Fruit fly (Drosophila melanogaster) whole organism, embryonic: ENCODE measurements around the gene Arp6.

Experiments
- Abd-B ChIP-seq: fragments of 200-800 bp; sonication (Bioruptor generic); optimal IDR thresholded peaks from 2 replicates; lab custom pipeline; 2018; ENCODE audit warnings: missing biosample characterization, mild to moderate bottlenecking, missing genetic modification characterization, moderate library complexity
- Awh ChIP-seq: fragments of 200-800 bp; sonication (Bioruptor generic); IDR thresholded peaks from 2 replicates; pipeline ENCODE4, ENCODE4 v1.3.6; 2022; ENCODE audit warnings: missing biosample characterization, missing genetic modification characterization
- Bgb ChIP-seq: fragments of 200-800 bp; sonication (Bioruptor generic); IDR thresholded peaks from 2 replicates; pipeline ENCODE4 v1.3.6; 2022; ENCODE audit warnings: missing biosample characterization, missing genetic modification characterization; ENCODE audit not compliant: partially characterized antibody
- Bteb2 ChIP-seq: fragments of 200-800 bp; sonication (Bioruptor generic); optimal IDR thresholded peaks from 2 replicates; lab custom pipeline; 2016; ENCODE audit warnings: missing biosample characterization, missing genetic modification characterization
- CG10321 ChIP-seq: fragments of 200-800 bp; sonication (Bioruptor generic); IDR thresholded peaks from 2 replicates; pipeline ENCODE4 v1.3.6; 2022; ENCODE audit warnings: missing biosample characterization, missing genetic modification characterization
- CG10959 ChIP-seq: fragments of 200-800 bp; sonication (Bioruptor generic); IDR thresholded peaks from 2 replicates; pipeline ENCODE4 v1.3.6; 2022; ENCODE audit warnings: missing biosample characterization, missing genetic modification characterization
- CG11696 ChIP-seq: fragments of 200-800 bp; sonication (Bioruptor generic); IDR thresholded peaks from 2 replicates; pipeline ENCODE4 v1.3.6; 2022; ENCODE audit warnings: missing biosample characterization, missing genetic modification characterization
- CG1233 ChIP-seq: fragments of 200-800 bp; sonication (Bioruptor generic); optimal IDR thresholded peaks from 4 replicates; lab custom pipeline; 2018; ENCODE audit warnings: missing biosample characterization, mild to moderate bottlenecking, missing genetic modification characterization
- CG12391 ChIP-seq: fragments of 200-800 bp; sonication (Bioruptor generic); optimal IDR thresholded peaks from 3 replicates; lab custom pipeline; 2018; ENCODE audit warnings: missing biosample characterization, mild to moderate bottlenecking, missing genetic modification characterization, moderate library complexity
- CG14710 ChIP-seq: fragments of 200-800 bp; sonication (Bioruptor generic); optimal IDR thresholded peaks from 3 replicates; lab custom pipeline; 2019; ENCODE audit warnings: missing biosample characterization, mild to moderate bottlenecking, missing genetic modification characterization, moderate library complexity
- CG15073 ChIP-seq: fragments of 200-800 bp; sonication (Bioruptor generic); optimal IDR thresholded peaks from 2 replicates; lab custom pipeline; 2016; ENCODE audit warnings: missing biosample characterization, missing genetic modification characterization
- CG16813 ChIP-seq: fragments of 200-800 bp; sonication (Bioruptor generic); IDR thresholded peaks from 3 replicates; pipeline ENCODE4 v1.3.6; 2022; ENCODE audit warnings: missing biosample characterization, missing genetic modification characterization; ENCODE audit not compliant: partially characterized antibody
- CG17186 ChIP-seq: fragments of 200-800 bp; sonication (Bioruptor generic); optimal IDR thresholded peaks from 3 replicates; lab custom pipeline; 2017; ENCODE audit warnings: missing biosample characterization, missing genetic modification reagents, missing genetic modification characterization
- CG2129 ChIP-seq: fragments of 200-800 bp; sonication (Bioruptor generic); IDR thresholded peaks from 2 replicates; pipeline ENCODE4 v1.3.6; 2022; ENCODE audit warnings: missing biosample characterization, missing genetic modification characterization; ENCODE audit not compliant: partially characterized antibody
- CG2712 ChIP-seq: fragments of 200-800 bp; optimal IDR thresholded peaks from 3 replicates; lab custom pipeline; 2019; ENCODE audit warnings: missing biosample characterization, mild to moderate bottlenecking, missing genetic modification characterization, moderate library complexity
- CG33213 ChIP-seq: fragments of 200-800 bp; sonication (Bioruptor generic); optimal IDR thresholded peaks from 3 replicates; lab custom pipeline; 2016; ENCODE audit warnings: missing biosample characterization, missing genetic modification characterization
- CG4360 ChIP-seq: fragments of 200-800 bp; sonication (Bioruptor generic); IDR thresholded peaks from 2 replicates; pipeline ENCODE4 v1.3.6; 2022; ENCODE audit warnings: missing biosample characterization, missing genetic modification characterization
- CG43689 ChIP-seq: fragments of 200-800 bp; sonication (Bioruptor generic); IDR thresholded peaks from 2 replicates; pipeline ENCODE4 v1.3.6; 2022; ENCODE audit warnings: missing biosample characterization, missing genetic modification characterization
- CG5953 ChIP-seq: fragments of 200-800 bp; sonication (Bioruptor generic); IDR thresholded peaks from 2 replicates; pipeline ENCODE4 v1.3.6; 2022; ENCODE audit warnings: missing biosample characterization, missing genetic modification characterization
- CG6791 ChIP-seq: fragments of 200-800 bp; sonication (Bioruptor generic); IDR thresholded peaks from 3 replicates; pipeline ENCODE4 v1.3.6; 2022; ENCODE audit warnings: missing biosample characterization, missing genetic modification characterization; ENCODE audit not compliant: partially characterized antibody
- CG9609 ChIP-seq: fragments of 200-800 bp; sonication (Bioruptor generic); optimal IDR thresholded peaks from 3 replicates; lab custom pipeline; 2016; ENCODE audit warnings: missing biosample characterization, missing genetic modification characterization
- Dip2 ChIP-seq: fragments of 200-800 bp; sonication (Bioruptor generic); IDR thresholded peaks from 2 replicates; pipeline ENCODE4 v1.3.6; 2022; ENCODE audit warnings: missing biosample characterization, missing genetic modification characterization
- Doc3 ChIP-seq: fragments of 200-800 bp; sonication (Bioruptor generic); IDR thresholded peaks from 3 replicates; pipeline ENCODE4 v1.3.6; 2022; ENCODE audit warnings: missing biosample characterization, missing genetic modification characterization; ENCODE audit not compliant: partially characterized antibody
- E2f2 ChIP-seq: fragments of 200-800 bp; sonication (Bioruptor generic); IDR thresholded peaks from 2 replicates; pipeline ENCODE4 v1.3.6; 2022; ENCODE audit warnings: missing biosample characterization, missing genetic modification characterization
- HLH4C ChIP-seq: fragments of 200-800 bp; sonication (Bioruptor generic); IDR thresholded peaks from 3 replicates; pipeline ENCODE4 v1.3.6; 2022; ENCODE audit warnings: missing biosample characterization, missing genetic modification characterization; ENCODE audit not compliant: partially characterized antibody
- Hmx ChIP-seq: fragments of 200-800 bp; sonication (Bioruptor generic); optimal IDR thresholded peaks from 2 replicates; lab custom pipeline; 2016; ENCODE audit warnings: missing biosample characterization, missing genetic modification characterization
- Med ChIP-seq: fragments of 200-800 bp; sonication (Bioruptor generic); peaks from one replicate; lab custom pipeline; 2016; ENCODE audit warnings: missing biosample characterization, missing genetic modification characterization, mild to moderate bottlenecking, inconsistent platforms, moderate library complexity
- Nf-YA ChIP-seq: fragments of 200-800 bp; sonication (Bioruptor generic); IDR thresholded peaks from 2 replicates; pipeline ENCODE4 v1.3.6; 2022; ENCODE audit warnings: missing biosample characterization, missing genetic modification characterization
- NfI ChIP-seq: fragments of 200-800 bp; sonication (Bioruptor generic); optimal IDR thresholded peaks from 3 replicates; lab custom pipeline; 2018; ENCODE audit warnings: missing biosample characterization, mild to moderate bottlenecking, missing genetic modification characterization, moderate library complexity
- Sry-β ChIP-seq: fragments of 200-800 bp; sonication (Bioruptor generic); optimal IDR thresholded peaks from 2 replicates; lab custom pipeline; 2018; ENCODE audit warnings: missing biosample characterization, mild to moderate bottlenecking, missing genetic modification characterization, moderate library complexity
- ato ChIP-seq: fragments of 200-800 bp; sonication (Bioruptor generic); IDR thresholded peaks from 2 replicates; pipeline ENCODE4 v1.3.6; 2022; ENCODE audit warnings: missing biosample characterization, missing genetic modification characterization; ENCODE audit not compliant: partially characterized antibody
- bigmax ChIP-seq: fragments of 200-800 bp; sonication (Bioruptor generic); optimal IDR thresholded peaks from 2 replicates; lab custom pipeline; 2018; ENCODE audit warnings: missing biosample characterization, mild to moderate bottlenecking, missing genetic modification characterization
- btn ChIP-seq: fragments of 200-800 bp; sonication (Bioruptor generic); optimal IDR thresholded peaks from 2 replicates; lab custom pipeline; 2016; ENCODE audit warnings: missing biosample characterization, missing genetic modification characterization
- cad ChIP-seq: fragments of >200 bp; optimal IDR thresholded peaks from 2 replicates; lab custom pipeline; 2017; ENCODE audit warnings: missing biosample characterization, missing genetic modification characterization
- crp ChIP-seq, 2 experiments: fragments of 200-800 bp; sonication (Bioruptor generic); optimal IDR thresholded peaks; 2 replicates in 1 of 2; 3 replicates in 1 of 2; lab custom pipeline; 2017; ENCODE audit warnings: missing biosample characterization in 2 of 2, missing genetic modification characterization in 2 of 2, mild to moderate bottlenecking in 1 of 2, moderate library complexity in 1 of 2
- dmrt99B ChIP-seq: fragments of 200-800 bp; sonication (Bioruptor generic); optimal IDR thresholded peaks from 2 replicates; lab custom pipeline; 2018; ENCODE audit warnings: missing biosample characterization, mild to moderate bottlenecking, missing genetic modification characterization, moderate library complexity
- exex ChIP-seq: fragments of 200-800 bp; sonication (Bioruptor generic); optimal IDR thresholded peaks from 4 replicates; lab custom pipeline; 2018; ENCODE audit warnings: missing biosample characterization, mild to moderate bottlenecking, missing genetic modification characterization, moderate library complexity
- jumu ChIP-seq: fragments of 200-800 bp; sonication (Bioruptor generic); optimal IDR thresholded peaks from 3 replicates; lab custom pipeline; 2016; ENCODE audit warnings: missing biosample characterization, missing genetic modification characterization
- lilli ChIP-seq: fragments of 200-800 bp; sonication (Bioruptor generic); optimal IDR thresholded peaks from 3 replicates; lab custom pipeline; 2016; ENCODE audit warnings: missing biosample characterization, missing genetic modification characterization
- phol ChIP-seq: fragments of 200-800 bp; sonication (Bioruptor generic); optimal IDR thresholded peaks from 3 replicates; lab custom pipeline; 2018; ENCODE audit warnings: missing biosample characterization, mild to moderate bottlenecking, missing genetic modification characterization, moderate library complexity
- pnt ChIP-seq: fragments of 200-800 bp; sonication (Bioruptor generic); optimal IDR thresholded peaks from 3 replicates; lab custom pipeline; 2016; ENCODE audit warnings: missing biosample characterization, missing genetic modification characterization
- row ChIP-seq: fragments of 200-800 bp; sonication (Bioruptor generic); IDR thresholded peaks from 3 replicates; pipeline ENCODE4 v1.3.6; 2022; ENCODE audit warnings: missing biosample characterization, missing genetic modification characterization
- sens-2 ChIP-seq: fragments of 200-800 bp; sonication (Bioruptor generic); IDR thresholded peaks from 2 replicates; pipeline ENCODE4 v1.3.6; 2022; ENCODE audit warnings: missing biosample characterization, missing genetic modification characterization
- sima ChIP-seq: fragments of 200-800 bp; sonication (Bioruptor generic); optimal IDR thresholded peaks from 2 replicates; lab custom pipeline; 2016; ENCODE audit warnings: missing biosample characterization, missing genetic modification characterization
- slbo ChIP-seq: fragments of 200-800 bp; sonication (Bioruptor generic); IDR thresholded peaks from 2 replicates; pipeline ENCODE4 v1.3.6; 2022; ENCODE audit warnings: missing biosample characterization, missing genetic modification characterization
- sna ChIP-seq: fragments of 200-800 bp; sonication (Bioruptor generic); IDR thresholded peaks from 2 replicates; pipeline ENCODE4 v1.3.6; 2022; ENCODE audit warnings: missing biosample characterization, missing genetic modification characterization; ENCODE audit not compliant: partially characterized antibody
- stwl ChIP-seq: fragments of 200-800 bp; sonication (Bioruptor generic); optimal IDR thresholded peaks from 3 replicates; lab custom pipeline; 2018; ENCODE audit warnings: missing biosample characterization, mild to moderate bottlenecking, missing genetic modification characterization, moderate library complexity
- tap ChIP-seq: fragments of 200-800 bp; optimal IDR thresholded peaks from 3 replicates; lab custom pipeline; 2019; ENCODE audit warnings: missing biosample characterization, mild to moderate bottlenecking, missing genetic modification characterization, moderate library complexity
- tll ChIP-seq, 2 experiments: fragments of 200-800 bp in 1 of 2; fragments of >200 bp in 1 of 2; sonication (Bioruptor generic) in 1 of 2; optimal IDR thresholded peaks; 2 replicates each; lab custom pipeline; 2017 to 2019; ENCODE audit warnings: missing biosample characterization in 2 of 2, missing genetic modification characterization in 2 of 2, mild to moderate bottlenecking in 1 of 2, moderate library complexity in 1 of 2
- tna ChIP-seq: fragments of 200-800 bp; sonication (Bioruptor generic); IDR thresholded peaks from 2 replicates; pipeline ENCODE4 v1.3.6; 2022; ENCODE audit warnings: missing biosample characterization, missing genetic modification characterization; ENCODE audit not compliant: partially characterized antibody

Gene Arp6

DNA sequence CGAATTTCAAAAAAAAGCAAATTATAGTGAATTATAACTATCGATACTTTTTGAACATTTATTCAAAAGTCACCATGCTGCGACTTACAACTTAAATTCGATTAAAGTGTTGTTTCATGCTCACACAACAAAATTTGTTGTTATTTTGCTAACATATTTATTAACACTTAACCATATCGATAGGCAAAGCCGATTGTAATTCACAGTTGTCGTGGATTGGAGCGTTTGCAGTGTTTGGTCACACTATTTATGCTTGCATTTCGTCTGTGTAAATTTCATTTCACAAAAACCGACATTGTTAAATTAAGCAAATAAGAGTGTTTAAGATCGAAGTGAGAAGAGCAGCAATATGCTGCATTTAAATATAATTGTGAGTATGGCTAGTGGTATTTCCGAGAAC lies 24.5 kb downstream of the Arp6 start, which contains the start of gene HUWE1 (continued):
- peak; percentile 79 for TF ChIP-seq Bgb (GFP tag; lab: Robert Waterston, UW)
- TF ChIP-seq Med (GFP tag; lab: Kevin White, UChicago), result peak; percentile 87
- no peak for TF ChIP-seq CG15073
- TF ChIP-seq dmrt99B (tag; lab: Kevin White, UChicago), result no peak
- TF ChIP-seq CG33213, result peak; percentile 48
- no peak for TF ChIP-seq Bteb2 (GFP tag; lab: Kevin White, UChicago)
- TF ChIP-seq sima (GFP tag; lab: Kevin White, UChicago), result no peak
- no peak for TF ChIP-seq exex (tag; lab: Kevin White, UChicago)
- peak; percentile 71 for TF ChIP-seq row
- no peak for TF ChIP-seq Awh (GFP tag; lab: Robert Waterston, UW)
- peak; percentile 56 for TF ChIP-seq CG17186 (GFP tag; lab: Kevin White, UChicago)
- TF ChIP-seq tll (GFP tag; optimal IDR thresholded peaks at IDR 0.05; lab: Kevin White, UChicago), result peak in 1 of 2 experiments; percentile 9
- peak; percentile 61; the same call in 1 of the 2 replicates for TF ChIP-seq ato (GFP tag; lab: Robert Waterston, UW)
- no peak for TF ChIP-seq CG1233 (GFP tag; lab: Kevin White, UChicago)
- peak; percentile 34 for TF ChIP-seq Abd-B (GFP tag; lab: Kevin White, UChicago)
- TF ChIP-seq lilli, result peak; percentile 47
- peak; percentile 64 for TF ChIP-seq tna (GFP tag; lab: Robert Waterston, UW)
- no peak for TF ChIP-seq Sry-β (GFP tag; lab: Kevin White, UChicago)
- peak; percentile 53; the same call in 1 of the 2 replicates for TF ChIP-seq CG2129 (GFP tag; lab: Robert Waterston, UW)
- TF ChIP-seq sna (GFP tag; lab: Robert Waterston, UW), result peak; percentile 44
- peak; percentile 72 for TF ChIP-seq E2f2 (GFP tag; lab: Robert Waterston, UW)
- peak; percentile 71 for TF ChIP-seq HLH4C (GFP tag; lab: Robert Waterston, UW)
- no peak for TF ChIP-seq bigmax (GFP tag; lab: Kevin White, UChicago)
- TF ChIP-seq CG16813 (GFP tag; lab: Robert Waterston, UW), result peak; percentile 83
- TF ChIP-seq jumu (GFP tag; lab: Kevin White, UChicago), result no peak
- TF ChIP-seq CG10959, result no peak
- TF ChIP-seq btn (GFP tag; lab: Kevin White, UChicago), result no peak
- peak; percentile 37 for TF ChIP-seq CG12391 (tag; lab: Kevin White, UChicago)
- TF ChIP-seq cad (GFP tag; lab: Kevin White, UChicago), result no peak
- peak; percentile 93 for TF ChIP-seq CG14710 (tag; lab: Kevin White, UChicago)
- peak in 1 of 2 experiments; percentile 29 for TF ChIP-seq crp (GFP tag; optimal IDR thresholded peaks at IDR 0.05; lab: Kevin White, UChicago)
- no peak for TF ChIP-seq Hmx
- no peak for TF ChIP-seq CG11696 (GFP tag; lab: Robert Waterston, UW)
- TF ChIP-seq phol (tag; lab: Kevin White, UChicago), result peak; percentile 58
- TF ChIP-seq sens-2 (GFP tag; lab: Robert Waterston, UW), result no peak
- peak; percentile 75 for TF ChIP-seq CG2712 (tag; lab: Kevin White, UChicago)
- TF ChIP-seq tap (tag; lab: Kevin White, UChicago), result no peak
- no peak for TF ChIP-seq CG5953
- TF ChIP-seq pnt (GFP tag; lab: Kevin White, UChicago), result no peak
- peak; percentile 76 for TF ChIP-seq CG6791 (GFP tag; lab: Robert Waterston, UW)
- peak; percentile 26; the same call in 1 of the 2 replicates for TF ChIP-seq slbo (GFP tag; lab: Robert Waterston, UW)
- no peak for TF ChIP-seq CG43689 (GFP tag; lab: Robert Waterston, UW)
- peak; percentile 11 for TF ChIP-seq NfI (GFP tag; lab: Kevin White, UChicago)
- peak; percentile 45; the same call in 1 of the 2 replicates for TF ChIP-seq CG4360
- no peak for TF ChIP-seq Dip2
- TF ChIP-seq stwl (tag; lab: Kevin White, UChicago), result peak; percentile 87
- TF ChIP-seq CG9609 (GFP tag; lab: Kevin White, UChicago), result peak; percentile 10
- TF ChIP-seq Nf-YA, result no peak
- TF ChIP-seq Doc3 (GFP tag; lab: Robert Waterston, UW), result peak; percentile 71
- no peak for TF ChIP-seq CG10321 (GFP tag; lab: Robert Waterston, UW)
